Fruit fly (Drosophila melanogaster) whole organism, adult: ENCODE measurements around the gene CG13258.

Source experiments
- CG33017 ChIP-seq: fragments of 200-800 bp; sonication (Bioruptor generic); optimal IDR thresholded peaks from 2 replicates; lab custom pipeline; 2018; ENCODE audit warnings: missing biosample characterization, mild to moderate bottlenecking, missing genetic modification characterization, moderate library complexity
- Mnt ChIP-seq: fragments of 200-800 bp; sonication (Bioruptor generic); optimal IDR thresholded peaks from 2 replicates; lab custom pipeline; 2016; ENCODE audit warnings: missing biosample characterization, mild to moderate bottlenecking, missing genetic modification characterization

- no peak for TF ChIP-seq Mnt (GFP tag; lab: Kevin White, UChicago)
- TF ChIP-seq CG33017 (tag; lab: Kevin White, UChicago): no peak
These were observed 31.1 kb downstream of the CG13258 start, which contains the start of the genes twe and CG4935 for dm6 chr2L:16261576-16262217.
